Worm (Caenorhabditis elegans): Measurements from ENCODE around the gene bath-23.

Gene bath-23

ce11 chrII:3340251-3340650 is 30.9 kb upstream of the bath-23 start, which contains the start of gene F14D2.5:
Gene F14D2.5, plus strand, starts transcription at chrII:3340551.
- no peak for TF ChIP-seq ztf-16 (tag; optimal IDR thresholded peaks at IDR 0.05)
- TF ChIP-seq fkh-6 (tag; optimal IDR thresholded peaks at IDR 0.05): no peak
- no peak for TF ChIP-seq F13H6.1 (tag; optimal IDR thresholded peaks at IDR 0.05)
- TF ChIP-seq tbx-7 (tag; optimal IDR thresholded peaks at IDR 0.05): no peak
- TF ChIP-seq ceh-18 (tag; optimal IDR thresholded peaks at IDR 0.05): no peak
- TF ChIP-seq lin-11 (tag; optimal IDR thresholded peaks at IDR 0.05): no peak
- TF ChIP-seq hlh-8 (tag; optimal IDR thresholded peaks at IDR 0.05): no peak
- TF ChIP-seq sdc-2 (tag; optimal IDR thresholded peaks at IDR 0.05): no peak
- no peak for TF ChIP-seq pqm-1 (tag; optimal IDR thresholded peaks at IDR 0.05)

ce11 chrII:3340818-3341217 is 30.3 kb upstream of the bath-23 start:
- TF ChIP-seq unc-86 (tag; optimal IDR thresholded peaks at IDR 0.05): no peak
- no peak for TF ChIP-seq ttx-3 (tag; optimal IDR thresholded peaks at IDR 0.05)
- no peak for TF ChIP-seq rnt-1 (tag; optimal IDR thresholded peaks at IDR 0.05)
- no peak for TF ChIP-seq sdc-2 (tag; optimal IDR thresholded peaks at IDR 0.05)
- TF ChIP-seq pqm-1 (tag; optimal IDR thresholded peaks at IDR 0.05): no peak
- TF ChIP-seq T23F11.4 (GFP tag; optimal IDR thresholded peaks at IDR 0.05): no peak
- TF ChIP-seq tbx-7 (tag; optimal IDR thresholded peaks at IDR 0.05): no peak
- no peak for TF ChIP-seq unc-3 (GFP tag; conservative IDR thresholded peaks at IDR 0.05)
- TF ChIP-seq unc-3 (tag; optimal IDR thresholded peaks at IDR 0.05): no peak

- TF ChIP-seq tbx-7 (tag; optimal IDR thresholded peaks at IDR 0.05) (no peak), ceh-48 (tag; optimal IDR thresholded peaks at IDR 0.05) (no peak), odd-2 (tag; optimal IDR thresholded peaks at IDR 0.05) (no peak), ref-2 (tag; optimal IDR thresholded peaks at IDR 0.05) (no peak), madf-2 (tag; optimal IDR thresholded peaks at IDR 0.05) (no peak), ceh-34 (tag; optimal IDR thresholded peaks at IDR 0.05) (no peak), ceh-30 (tag; optimal IDR thresholded peaks at IDR 0.05) (no peak), fkh-6 (tag; optimal IDR thresholded peaks at IDR 0.05) (no peak), ceh-19 (GFP tag; optimal IDR thresholded peaks at IDR 0.05) (no peak), unc-86 (tag; optimal IDR thresholded peaks at IDR 0.05) (no peak), syd-9 (tag; optimal IDR thresholded peaks at IDR 0.05) (no peak), pat-9 (tag; optimal IDR thresholded peaks at IDR 0.05) (no peak), K02D7.2 (tag; optimal IDR thresholded peaks at IDR 0.05) (no peak), ets-4 (tag; optimal IDR thresholded peaks at IDR 0.05) (no peak), Y22D7AL.16 (tag; optimal IDR thresholded peaks at IDR 0.05) (no peak), nhr-232 (tag; optimal IDR thresholded peaks at IDR 0.05) (no peak), pha-4 (tag; optimal IDR thresholded peaks at IDR 0.05) (no peak)
Observed at ce11 chrII:3341989-3342388, 29.1 kb upstream of the bath-23 start, which contains the start of gene F14D2.11. Gene F14D2.11, minus strand, starts transcription at chrII:3342089.

- TF ChIP-seq ceh-14 (tag; optimal IDR thresholded peaks at IDR 0.05) (no peak), elt-4 (tag; optimal IDR thresholded peaks at IDR 0.05) (no peak), dmd-4 (tag; optimal IDR thresholded peaks at IDR 0.05; ENCODE audit: borderline replicate concordance) (no peak)
Observed at ce11 chrII:3343714-3344113, 27.4 kb upstream of the bath-23 start, which contains the start of gene F14D2.15. Gene F14D2.15, minus strand, starts transcription at chrII:3343814.

ce11 chrII:3344917-3345316 is 26.2 kb upstream of the bath-23 start, which contains the start of gene bath-28:
Gene bath-28, minus strand, starts transcription at chrII:3344967.
- TF ChIP-seq hlh-30 (tag; optimal IDR thresholded peaks at IDR 0.05; ENCODE audit: insufficient read depth) (no peak), fkh-10 (GFP tag; optimal IDR thresholded peaks at IDR 0.05) (no peak), unc-42 (tag; optimal IDR thresholded peaks at IDR 0.05) (no peak), elt-2 (tag; optimal IDR thresholded peaks at IDR 0.05) (no peak), dve-1 (tag; optimal IDR thresholded peaks at IDR 0.05) (no peak)
